Fruit fly (Drosophila melanogaster): ENCODE data around the gene CG7579.

Gene CG7579

DNA sequence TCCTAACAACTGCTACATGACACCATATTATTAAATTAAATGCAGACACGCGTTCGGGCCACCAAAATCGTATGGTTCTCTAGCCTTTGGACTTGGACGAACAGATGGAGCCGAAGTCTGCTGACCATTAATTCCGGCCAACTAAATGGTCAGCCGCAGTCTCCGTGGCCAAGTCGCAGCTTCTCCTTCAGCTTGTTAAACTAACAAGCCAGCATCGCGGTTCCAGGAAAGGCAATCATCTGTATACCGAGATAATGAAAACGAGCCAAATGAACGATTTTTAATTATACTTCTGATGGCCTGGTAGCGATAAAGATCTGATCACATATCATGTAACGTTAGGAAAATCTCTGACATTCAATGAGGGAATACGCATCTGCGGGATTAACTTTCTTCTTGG lies 13.3 kb downstream of the CG7579 start:
- TF ChIP-seq dl (GFP tag; optimal IDR thresholded peaks at IDR 0.05; ENCODE audit: insufficient read depth in 1 of 2, partially characterized antibody in 2 of 2) (no peak), Abd-B (GFP tag; optimal IDR thresholded peaks at IDR 0.05) (no peak), brk (GFP tag; optimal IDR thresholded peaks at IDR 0.05) (no peak)

DNA sequence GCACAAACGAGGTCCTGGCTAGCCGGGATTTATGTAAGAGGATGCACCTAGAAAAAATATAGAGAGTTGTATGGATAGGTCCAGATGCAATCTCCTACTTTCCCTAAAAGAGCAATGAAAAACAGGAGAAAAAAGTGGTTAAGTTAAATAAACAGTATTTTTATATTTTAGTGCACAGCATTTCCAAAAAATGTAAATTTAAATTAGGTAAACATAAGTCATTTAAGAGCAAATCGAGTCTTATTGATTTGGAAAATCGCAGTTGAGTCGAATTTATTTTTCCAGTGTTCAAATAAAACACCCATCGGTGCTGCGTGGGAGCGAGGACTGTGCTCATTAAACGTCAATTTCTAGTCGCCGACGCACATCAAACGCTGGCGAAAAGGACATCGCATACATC lies 17.5 kb downstream of the CG7579 start:
- no peak for TF ChIP-seq Abd-B (GFP tag; optimal IDR thresholded peaks at IDR 0.05)
- no peak for TF ChIP-seq dmrt93B (GFP tag; optimal IDR thresholded peaks at IDR 0.05)
- TF ChIP-seq CG9705 (GFP tag; optimal IDR thresholded peaks at IDR 0.05), result no peak
- TF ChIP-seq psq (GFP tag; optimal IDR thresholded peaks at IDR 0.05), result no peak
- TF ChIP-seq br (GFP tag; optimal IDR thresholded peaks at IDR 0.05), result no peak
- no peak for TF ChIP-seq N (GFP tag; optimal IDR thresholded peaks at IDR 0.05)
- TF ChIP-seq brk (GFP tag; optimal IDR thresholded peaks at IDR 0.05), result no peak
- TF ChIP-seq rgr (GFP tag; optimal IDR thresholded peaks at IDR 0.05), result no peak
- no peak for TF ChIP-seq usp (GFP tag; optimal IDR thresholded peaks at IDR 0.05)
- no peak for TF ChIP-seq fru (GFP tag; optimal IDR thresholded peaks at IDR 0.05)
- TF ChIP-seq Hnf4 (GFP tag; optimal IDR thresholded peaks at IDR 0.05), result no peak
- no peak for TF ChIP-seq dsf (GFP tag; optimal IDR thresholded peaks at IDR 0.05; ENCODE audit: borderline replicate concordance)

- TF ChIP-seq tai (GFP tag; optimal IDR thresholded peaks at IDR 0.05), result no peak
- TF ChIP-seq Dfd (GFP tag; optimal IDR thresholded peaks at IDR 0.05), result no peak
- no peak for TF ChIP-seq OdsH (GFP tag; optimal IDR thresholded peaks at IDR 0.05)
- no peak for TF ChIP-seq sv (GFP tag; optimal IDR thresholded peaks at IDR 0.05)
- no peak for TF ChIP-seq br (GFP tag; optimal IDR thresholded peaks at IDR 0.05)
- TF ChIP-seq HLH106 (tag; optimal IDR thresholded peaks at IDR 0.05), result no peak
- no peak for TF ChIP-seq Hr83 (GFP tag; optimal IDR thresholded peaks at IDR 0.05; ENCODE audit: poor library complexity, severe bottlenecking)
- no peak for TF ChIP-seq pan (optimal IDR thresholded peaks at IDR 0.05)
- no peak for TF ChIP-seq brk (GFP tag; optimal IDR thresholded peaks at IDR 0.05)
- no peak for TF ChIP-seq Hr78 (GFP tag; optimal IDR thresholded peaks at IDR 0.05)
- TF ChIP-seq CG9705 (GFP tag; optimal IDR thresholded peaks at IDR 0.05), result no peak
- no peak for TF ChIP-seq foxo (GFP tag; optimal IDR thresholded peaks at IDR 0.05)
- TF ChIP-seq dl (GFP tag; optimal IDR thresholded peaks at IDR 0.05; ENCODE audit: insufficient read depth in 1 of 2, partially characterized antibody in 2 of 2), result no peak
- TF ChIP-seq dmrt93B (GFP tag; optimal IDR thresholded peaks at IDR 0.05), result no peak
- no peak for TF ChIP-seq fru (GFP tag; optimal IDR thresholded peaks at IDR 0.05)
- TF ChIP-seq sage (GFP tag; optimal IDR thresholded peaks at IDR 0.05), result no peak
- no peak for TF ChIP-seq Rel (GFP tag; optimal IDR thresholded peaks at IDR 0.05)
- TF ChIP-seq Rel (tag; optimal IDR thresholded peaks at IDR 0.05), result no peak
- no peak for TF ChIP-seq Mio (GFP tag; optimal IDR thresholded peaks at IDR 0.05)
- no peak for TF ChIP-seq Abd-B (GFP tag; optimal IDR thresholded peaks at IDR 0.05)
Measured at dm6 chr3L:15664199-15664794, 18.9 kb downstream of the CG7579 start.

DNA sequence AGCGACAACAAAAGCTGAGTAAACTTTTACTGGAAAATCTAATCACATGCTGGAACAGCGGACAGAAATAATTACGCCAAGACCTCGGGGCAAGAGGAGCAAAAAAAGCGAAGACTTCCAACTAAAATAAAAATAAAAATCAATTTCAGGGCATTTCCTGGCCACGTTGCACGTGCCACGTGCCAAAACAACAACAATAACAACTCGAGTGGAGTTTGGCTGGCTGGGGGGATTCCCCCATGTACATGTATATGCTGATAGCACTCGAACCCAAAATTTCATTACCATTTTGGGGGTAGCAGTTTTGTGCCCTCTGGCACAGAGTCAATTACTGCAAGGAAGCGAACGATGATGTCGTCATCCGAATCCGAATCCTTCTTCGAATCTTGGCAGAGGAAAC lies 20.7 kb downstream of the CG7579 start:
- no peak for TF ChIP-seq GATAd (GFP tag; optimal IDR thresholded peaks at IDR 0.05)
- TF ChIP-seq Sp1 (GFP tag; optimal IDR thresholded peaks at IDR 0.05), result no peak
- no peak for TF ChIP-seq sv (GFP tag; optimal IDR thresholded peaks at IDR 0.05)
- no peak for TF ChIP-seq Dfd (GFP tag; optimal IDR thresholded peaks at IDR 0.05)
- TF ChIP-seq h (GFP tag; optimal IDR thresholded peaks at IDR 0.05), result no peak
- TF ChIP-seq lola (GFP tag; optimal IDR thresholded peaks at IDR 0.05), result no peak
- TF ChIP-seq rgr (GFP tag; optimal IDR thresholded peaks at IDR 0.05), result no peak

dm6 chr3L:15661567-15661966 lies 21.7 kb downstream of the CG7579 start, which contains the start of gene CG43082:
CG43082 (plus strand) TSS chr3L:15661867.
- TF ChIP-seq br (GFP tag; optimal IDR thresholded peaks at IDR 0.05) (no peak), Rel (GFP tag; optimal IDR thresholded peaks at IDR 0.05) (no peak), Rel (tag; optimal IDR thresholded peaks at IDR 0.05) (no peak), GATAd (GFP tag; optimal IDR thresholded peaks at IDR 0.05) (no peak), Dif (GFP tag; optimal IDR thresholded peaks at IDR 0.05; ENCODE audit: partially characterized antibody) (no peak), lola (GFP tag; optimal IDR thresholded peaks at IDR 0.05) (no peak), Vsx2 (GFP tag; optimal IDR thresholded peaks at IDR 0.05; ENCODE audit: partially characterized antibody) (no peak), sv (GFP tag; optimal IDR thresholded peaks at IDR 0.05) (no peak), OdsH (GFP tag; optimal IDR thresholded peaks at IDR 0.05) (no peak), Hr78 (GFP tag; optimal IDR thresholded peaks at IDR 0.05) (no peak), Hr83 (GFP tag; optimal IDR thresholded peaks at IDR 0.05; ENCODE audit: poor library complexity, severe bottlenecking) (no peak), Dfd (GFP tag; optimal IDR thresholded peaks at IDR 0.05) (no peak)
